Fruit fly (Drosophila melanogaster) whole organism, embryonic: ENCODE results near the gene Fkbp59.

Experiments used
- Ada2b ChIP-seq: fragments of 200-800 bp; sonication (Bioruptor generic); IDR thresholded peaks from 2 replicates; pipeline ENCODE4 v1.3.6; 2022; ENCODE audit warnings: missing biosample characterization, missing genetic modification characterization
- Antp ChIP-seq: fragments of 200-800 bp; sonication (Bioruptor generic); optimal IDR thresholded peaks from 3 replicates; lab custom pipeline; 2016; ENCODE audit warnings: missing biosample characterization, missing genetic modification characterization
- CG1024 ChIP-seq: fragments of 200-800 bp; sonication (Bioruptor generic); IDR thresholded peaks from 2 replicates; pipeline ENCODE4 v1.3.6; 2022; ENCODE audit warnings: missing biosample characterization, missing genetic modification characterization
- CG11504 ChIP-seq: fragments of 200-800 bp; sonication (Bioruptor generic); optimal IDR thresholded peaks from 3 replicates; lab custom pipeline; 2019; ENCODE audit warnings: missing biosample characterization, mild to moderate bottlenecking, missing genetic modification characterization, moderate library complexity
- CG12769 ChIP-seq: fragments of 200-800 bp; sonication (Bioruptor generic); optimal IDR thresholded peaks from 2 replicates; lab custom pipeline; 2019; ENCODE audit warnings: missing biosample characterization, mild to moderate bottlenecking, missing genetic modification characterization, moderate library complexity
- CG12942 ChIP-seq: fragments of 200-800 bp; sonication (Bioruptor generic); optimal IDR thresholded peaks from 3 replicates; lab custom pipeline; 2016; ENCODE audit warnings: missing biosample characterization, missing genetic modification characterization
- CG13894 ChIP-seq: fragments of 200-800 bp; sonication (Bioruptor generic); optimal IDR thresholded peaks from 3 replicates; lab custom pipeline; 2018; ENCODE audit warnings: missing biosample characterization, mild to moderate bottlenecking, missing genetic modification characterization, moderate library complexity
- CG14441 ChIP-seq: fragments of 200-800 bp; sonication (Bioruptor generic); IDR thresholded peaks from 2 replicates; pipeline ENCODE4 v1.3.6; 2022; ENCODE audit warnings: missing biosample characterization, missing genetic modification characterization
- CG3065 ChIP-seq: fragments of 200-800 bp; sonication (Bioruptor generic); optimal IDR thresholded peaks from 2 replicates; lab custom pipeline; 2016; ENCODE audit warnings: missing biosample characterization, missing genetic modification characterization
- CG43689 ChIP-seq: fragments of 200-800 bp; sonication (Bioruptor generic); IDR thresholded peaks from 2 replicates; pipeline ENCODE4 v1.3.6; 2022; ENCODE audit warnings: missing biosample characterization, missing genetic modification characterization
- CG5245 ChIP-seq: fragments of 200-800 bp; sonication (Bioruptor generic); optimal IDR thresholded peaks from 3 replicates; lab custom pipeline; 2016; ENCODE audit warnings: missing biosample characterization, missing genetic modification characterization
- CG8290 ChIP-seq, 3 experiments: fragments of 200-800 bp; sonication (Bioruptor generic); optimal IDR thresholded peaks; 2 replicates each; lab custom pipeline; 2016 to 2019; ENCODE audit warnings: missing biosample characterization in 3 of 3, missing genetic modification characterization in 3 of 3, mild to moderate bottlenecking in 2 of 3, moderate library complexity in 1 of 3
- CG8359 ChIP-seq: fragments of 200-800 bp; sonication (Bioruptor generic); optimal IDR thresholded peaks from 2 replicates; lab custom pipeline; 2017; ENCODE audit warnings: missing biosample characterization, mild to moderate bottlenecking, missing genetic modification characterization, borderline replicate concordance
- CG9727 ChIP-seq: fragments of 200-800 bp; sonication (Bioruptor generic); optimal IDR thresholded peaks from 3 replicates; lab custom pipeline; 2017; ENCODE audit warnings: missing biosample characterization, mild to moderate bottlenecking, missing genetic modification characterization
- CG9932 ChIP-seq: fragments of 200-800 bp; sonication (Bioruptor generic); IDR thresholded peaks from 2 replicates; pipeline ENCODE4 v1.3.6; 2022; ENCODE audit warnings: missing biosample characterization, missing genetic modification characterization
- CTCF ChIP-seq: fragments of 200-800 bp; sonication (Bioruptor generic); optimal IDR thresholded peaks from 2 replicates; lab custom pipeline; 2017; ENCODE audit warnings: missing biosample characterization, mild to moderate bottlenecking, missing genetic modification characterization, moderate library complexity
- Drgx ChIP-seq: fragments of 200-800 bp; sonication (Bioruptor generic); IDR thresholded peaks from 2 replicates; pipeline ENCODE4 v1.3.6; 2022; ENCODE audit warnings: missing biosample characterization, missing genetic modification characterization
- HLH4C ChIP-seq: fragments of 200-800 bp; sonication (Bioruptor generic); IDR thresholded peaks from 3 replicates; pipeline ENCODE4 v1.3.6; 2022; ENCODE audit warnings: missing biosample characterization, missing genetic modification characterization; ENCODE audit not compliant: partially characterized antibody
- MBD-R2 ChIP-seq: fragments of 200-800 bp; sonication (Bioruptor generic); IDR thresholded peaks from 2 replicates; pipeline ENCODE4 v1.3.6; 2022; ENCODE audit warnings: missing biosample characterization, missing genetic modification characterization
- NC2β ChIP-seq: fragments of 200-800 bp; sonication (Bioruptor generic); optimal IDR thresholded peaks from 2 replicates; lab custom pipeline; 2016; ENCODE audit warnings: missing biosample characterization, missing genetic modification characterization
- Nf-YC ChIP-seq: fragments of 200-800 bp; optimal IDR thresholded peaks from 3 replicates; lab custom pipeline; 2019; ENCODE audit warnings: missing biosample characterization, mild to moderate bottlenecking, missing genetic modification characterization, moderate library complexity
- NfI ChIP-seq: fragments of 200-800 bp; sonication (Bioruptor generic); optimal IDR thresholded peaks from 3 replicates; lab custom pipeline; 2018; ENCODE audit warnings: missing biosample characterization, mild to moderate bottlenecking, missing genetic modification characterization, moderate library complexity
- Trl ChIP-seq, 3 experiments: fragments of >200 bp in 2 of 3; fragments of 200-800 bp in 1 of 3; sonication (Bioruptor generic) in 1 of 3; optimal IDR thresholded peaks; 2 replicates in 1 of 3; 3 replicates in 2 of 3; lab custom pipeline; 2016 to 2017; ENCODE audit warnings: missing biosample characterization in 1 of 3, missing genetic modification characterization in 1 of 3
- Vsx1 ChIP-seq: fragments of 200-800 bp; sonication (Bioruptor generic); optimal IDR thresholded peaks from 2 replicates; lab custom pipeline; 2017; ENCODE audit warnings: missing biosample characterization, mild to moderate bottlenecking, missing genetic modification characterization, missing genetic modification reagents
- Xrp1 ChIP-seq: fragments of 200-800 bp; sonication (Bioruptor generic); IDR thresholded peaks from 2 replicates; pipeline ENCODE4 v1.3.6; 2022; ENCODE audit warnings: missing biosample characterization, missing genetic modification characterization
- ac ChIP-seq: fragments of 200-800 bp; sonication (Bioruptor generic); optimal IDR thresholded peaks from 3 replicates; lab custom pipeline; 2017; ENCODE audit warnings: missing biosample characterization, mild to moderate bottlenecking, missing genetic modification characterization
- ato ChIP-seq: fragments of 200-800 bp; sonication (Bioruptor generic); IDR thresholded peaks from 2 replicates; pipeline ENCODE4 v1.3.6; 2022; ENCODE audit warnings: missing biosample characterization, missing genetic modification characterization; ENCODE audit not compliant: partially characterized antibody
- bigmax ChIP-seq: fragments of 200-800 bp; sonication (Bioruptor generic); optimal IDR thresholded peaks from 2 replicates; lab custom pipeline; 2018; ENCODE audit warnings: missing biosample characterization, mild to moderate bottlenecking, missing genetic modification characterization
- chif ChIP-seq, 2 experiments: fragments of 200-800 bp; sonication (Bioruptor generic); optimal IDR thresholded peaks; 3 replicates each; lab custom pipeline; 2016; ENCODE audit warnings: missing biosample characterization in 2 of 2, missing genetic modification characterization in 2 of 2
- chinmo ChIP-seq: fragments of 200-800 bp; sonication (Bioruptor generic); IDR thresholded peaks from 4 replicates; pipeline ENCODE4 v1.3.6; 2022; ENCODE audit warnings: missing biosample characterization, missing genetic modification characterization; ENCODE audit not compliant: partially characterized antibody
- crp ChIP-seq, 2 experiments: fragments of 200-800 bp; sonication (Bioruptor generic); optimal IDR thresholded peaks; 2 replicates in 1 of 2; 3 replicates in 1 of 2; lab custom pipeline; 2017; ENCODE audit warnings: missing biosample characterization in 2 of 2, missing genetic modification characterization in 2 of 2, mild to moderate bottlenecking in 1 of 2, moderate library complexity in 1 of 2
- fd64A ChIP-seq: fragments of 200-800 bp; sonication (Bioruptor generic); optimal IDR thresholded peaks from 3 replicates; lab custom pipeline; 2018; ENCODE audit warnings: missing biosample characterization, mild to moderate bottlenecking, missing genetic modification characterization
- fu2 ChIP-seq: fragments of 200-800 bp; sonication (Bioruptor generic); optimal IDR thresholded peaks from 2 replicates; lab custom pipeline; 2016; ENCODE audit warnings: missing biosample characterization, missing genetic modification characterization
- gce ChIP-seq: fragments of 200-800 bp; sonication (Bioruptor generic); IDR thresholded peaks from 3 replicates; pipeline ENCODE4 v1.3.6; 2022; ENCODE audit warnings: missing biosample characterization, missing genetic modification characterization
- gcm2 ChIP-seq: fragments of 200-800 bp; sonication (Bioruptor generic); optimal IDR thresholded peaks from 2 replicates; lab custom pipeline; 2016; ENCODE audit warnings: missing biosample characterization, missing genetic modification characterization
- grau ChIP-seq: fragments of 200-800 bp; optimal IDR thresholded peaks from 3 replicates; lab custom pipeline; 2019; ENCODE audit warnings: missing biosample characterization, mild to moderate bottlenecking, missing genetic modification characterization, moderate library complexity
- ind ChIP-seq: fragments of 200-800 bp; sonication (Bioruptor generic); optimal IDR thresholded peaks from 3 replicates; lab custom pipeline; 2016; ENCODE audit warnings: missing biosample characterization, missing genetic modification characterization
- ken ChIP-seq: fragments of 200-800 bp; sonication (Bioruptor generic); IDR thresholded peaks from 3 replicates; pipeline ENCODE4 v1.3.6; 2022; ENCODE audit warnings: missing biosample characterization, missing genetic modification characterization
- knrl ChIP-seq: fragments of 200-800 bp; sonication (Bioruptor generic); IDR thresholded peaks from 3 replicates; pipeline ENCODE4 v1.3.6; 2022; ENCODE audit warnings: missing biosample characterization, missing genetic modification characterization; ENCODE audit not compliant: partially characterized antibody
- oc ChIP-seq: fragments of 200-800 bp; sonication (Bioruptor generic); optimal IDR thresholded peaks from 2 replicates; lab custom pipeline; 2018; ENCODE audit warnings: missing biosample characterization, mild to moderate bottlenecking, missing genetic modification characterization, moderate library complexity
- onecut ChIP-seq: fragments of 200-800 bp; sonication (Bioruptor generic); IDR thresholded peaks from 2 replicates; pipeline ENCODE4 v1.3.6; 2022; ENCODE audit warnings: missing biosample characterization, missing genetic modification characterization
- psq ChIP-seq: fragments of 200-800 bp; sonication (Bioruptor generic); optimal IDR thresholded peaks from 2 replicates; lab custom pipeline; 2017; ENCODE audit warnings: missing biosample characterization, missing genetic modification characterization
- pzg ChIP-seq: fragments of 200-800 bp; sonication (Bioruptor generic); optimal IDR thresholded peaks from 3 replicates; lab custom pipeline; 2018; ENCODE audit warnings: missing biosample characterization, mild to moderate bottlenecking, missing genetic modification characterization, moderate library complexity
- ranshi ChIP-seq: fragments of 200-800 bp; sonication (Bioruptor generic); IDR thresholded peaks from 2 replicates; pipeline ENCODE4 v1.3.6; 2022; ENCODE audit warnings: missing biosample characterization, missing genetic modification characterization
- seq ChIP-seq: fragments of 200-800 bp; sonication (Bioruptor generic); IDR thresholded peaks from 2 replicates; pipeline ENCODE4 v1.3.6; 2022; ENCODE audit warnings: missing biosample characterization, missing genetic modification characterization
- sna ChIP-seq: fragments of 200-800 bp; sonication (Bioruptor generic); IDR thresholded peaks from 2 replicates; pipeline ENCODE4 v1.3.6; 2022; ENCODE audit warnings: missing biosample characterization, missing genetic modification characterization; ENCODE audit not compliant: partially characterized antibody
- ttk ChIP-seq: fragments of 200-800 bp; sonication (Bioruptor generic); IDR thresholded peaks from 2 replicates; pipeline ENCODE4 v2.1.2; 2022; ENCODE audit warnings: missing biosample characterization, missing genetic modification characterization
- unpg ChIP-seq: fragments of 200-800 bp; sonication (Bioruptor generic); optimal IDR thresholded peaks from 3 replicates; lab custom pipeline; 2018; ENCODE audit warnings: missing biosample characterization, mild to moderate bottlenecking, missing genetic modification characterization, moderate library complexity
- wor ChIP-seq: fragments of 200-800 bp; sonication (Bioruptor generic); IDR thresholded peaks from 2 replicates; pipeline ENCODE4 v1.3.6; 2022; ENCODE audit warnings: missing biosample characterization, missing genetic modification characterization
- z ChIP-seq: fragments of 200-800 bp; sonication (Bioruptor generic); IDR thresholded peaks from 3 replicates; pipeline ENCODE4 v1.3.6; 2022; ENCODE audit warnings: missing biosample characterization, missing genetic modification characterization
- zfh2 ChIP-seq: fragments of 200-800 bp; sonication (Bioruptor generic); optimal IDR thresholded peaks from 2 replicates; lab custom pipeline; 2016; ENCODE audit warnings: missing biosample characterization, missing genetic modification characterization

Gene Fkbp59

DNA sequence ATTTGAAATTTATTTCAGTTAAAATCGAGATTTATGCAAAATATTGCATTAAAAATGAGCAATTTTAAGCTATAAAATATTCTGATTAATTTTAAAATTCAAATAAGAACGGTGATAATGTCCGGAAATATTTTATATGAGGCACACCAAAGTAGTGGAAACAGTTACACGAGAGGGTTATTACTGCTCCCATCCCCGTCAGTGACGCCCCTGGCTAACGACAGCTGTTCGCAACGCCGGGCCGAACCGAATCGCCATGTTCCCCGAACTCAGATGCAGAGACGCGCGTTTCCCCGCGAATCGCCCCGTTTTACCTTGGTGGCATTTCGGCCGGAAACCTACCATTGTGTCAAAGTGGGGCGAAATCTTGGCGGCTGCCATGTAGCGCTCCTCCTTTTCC, 24.0 kb downstream of the Fkbp59 start (continued):
- TF ChIP-seq CG14441 (GFP tag; lab: Robert Waterston, UW) (0 out of 2 replicates have a peak, but pooled peaks have one; percentile 4), CG1024 (no peak), Xrp1 (GFP tag; lab: Robert Waterston, UW) (no peak), sna (GFP tag; lab: Robert Waterston, UW) (no peak), NfI (GFP tag; lab: Kevin White, UChicago) (peak; percentile 24), ind (GFP tag; lab: Kevin White, UChicago) (no peak), z (GFP tag; lab: Robert Waterston, UW) (no peak), chif (GFP tag; optimal IDR thresholded peaks at IDR 0.05; lab: Kevin White, UChicago) (no peak), gce (GFP tag; lab: Robert Waterston, UW) (no peak), Vsx1 (GFP tag; lab: Kevin White, UChicago) (no peak), CG8359 (no peak), CTCF (GFP tag; lab: Kevin White, UChicago) (no peak), wor (no peak), bigmax (GFP tag; lab: Kevin White, UChicago) (no peak), NC2β (GFP tag; lab: Kevin White, UChicago) (no peak), CG12769 (peak; percentile 32), fu2 (GFP tag; lab: Kevin White, UChicago) (no peak), seq (GFP tag; lab: Robert Waterston, UW) (no peak), gcm2 (GFP tag; lab: Kevin White, UChicago) (no peak), ato (GFP tag; lab: Robert Waterston, UW) (no peak), ttk (GFP tag; lab: Robert Waterston, UW) (0 out of 2 replicates have a peak, but pooled peaks have one; percentile 25), oc (no peak), CG11504 (tag; lab: Kevin White, UChicago) (peak; percentile 31), CG9727 (GFP tag; lab: Kevin White, UChicago) (no peak), unpg (no peak), CG13894 (tag; lab: Kevin White, UChicago) (no peak), chinmo (no peak), Antp (GFP tag; lab: Kevin White, UChicago) (peak; percentile 35), grau (tag; lab: Kevin White, UChicago) (peak; percentile 19), CG5245 (GFP tag; lab: Kevin White, UChicago) (no peak), knrl (GFP tag; lab: Robert Waterston, UW) (no peak), CG12942 (GFP tag; lab: Kevin White, UChicago) (no peak), crp (GFP tag; optimal IDR thresholded peaks at IDR 0.05; lab: Kevin White, UChicago) (peak; percentile 10 to 82), pzg (GFP tag; lab: Kevin White, UChicago) (no peak), psq (GFP tag; lab: Kevin White, UChicago) (no peak), HLH4C (GFP tag; lab: Robert Waterston, UW) (no peak), ranshi (GFP tag; lab: Robert Waterston, UW) (0 out of 2 replicates have a peak, but pooled peaks have one; percentile 31), onecut (GFP tag; lab: Robert Waterston, UW) (no peak), CG43689 (GFP tag; lab: Robert Waterston, UW) (no peak), fd64A (GFP tag; lab: Kevin White, UChicago) (no peak), ken (peak; percentile 26; the same call in 1 of the 3 replicates), Drgx (GFP tag; lab: Robert Waterston, UW) (peak; percentile 60; the same call in 1 of the 2 replicates), Trl (optimal IDR thresholded peaks at IDR 0.05; lab: Kevin White, UChicago) (no peak), Trl (GFP tag; optimal IDR thresholded peaks at IDR 0.05; lab: Kevin White, UChicago) (peak; percentile 38), zfh2 (GFP tag; lab: Kevin White, UChicago) (peak; percentile 31), CG3065 (no peak), Nf-YC (tag; lab: Kevin White, UChicago) (no peak), CG8290 (GFP tag; optimal IDR thresholded peaks at IDR 0.05; lab: Kevin White, UChicago) (no peak), CG8290 (tag; optimal IDR thresholded peaks at IDR 0.05; lab: Kevin White, UChicago) (peak in 1 of 2 experiments; percentile 14), MBD-R2 (peak; percentile 22), ac (GFP tag; lab: Kevin White, UChicago) (no peak), Ada2b (GFP tag; lab: Robert Waterston, UW) (no peak), CG9932 (GFP tag; lab: Robert Waterston, UW) (peak; percentile 54)
